Worm (Caenorhabditis elegans) whole organism, L1 larva: ENCODE measurements around the gene CD4.11.

Experiments
- C16A3.4 ChIP-seq: fragments of 150-350 bp; optimal IDR thresholded peaks from 2 replicates; lab custom pipeline; 2014; ENCODE audit warnings: missing biosample characterization, missing genetic modification characterization
- F16B12.6 ChIP-seq: fragments of 150-350 bp; optimal IDR thresholded peaks from 2 replicates; lab custom pipeline; 2014; ENCODE audit warnings: missing biosample characterization, missing genetic modification characterization
- aly-2 ChIP-seq: fragments of 150-350 bp; optimal IDR thresholded peaks from 2 replicates; lab custom pipeline; 2014; ENCODE audit warnings: missing biosample characterization, missing genetic modification characterization
- blmp-1 ChIP-seq: fragments of 150-350 bp; optimal IDR thresholded peaks from 2 replicates; lab custom pipeline; 2014; ENCODE audit warnings: missing biosample characterization, missing genetic modification characterization
- ceh-63 ChIP-seq: fragments of 200-800 bp; sonication (Bioruptor generic); optimal IDR thresholded peaks from 2 replicates; lab custom pipeline; 2018; ENCODE audit warnings: mild to moderate bottlenecking, missing genetic modification characterization, missing compliant biosample characterization
- ceh-8 ChIP-seq: fragments of 200-800 bp; sonication (Bioruptor generic); optimal IDR thresholded peaks from 2 replicates; lab custom pipeline; 2018; ENCODE audit warnings: mild to moderate bottlenecking, missing genetic modification characterization, moderate library complexity, missing compliant biosample characterization
- ceh-90 ChIP-seq: sonication (generic microtip); optimal IDR thresholded peaks from 2 replicates; lab custom pipeline; 2016; ENCODE audit warnings: missing genetic modification characterization, missing compliant biosample characterization
- dpl-1 ChIP-seq, 3 experiments: fragments of 150-350 bp in 2 of 3; sonication (generic microtip) in 1 of 3; optimal IDR thresholded peaks; 2 replicates each; lab custom pipeline; 2014 to 2017; ENCODE audit warnings: missing biosample characterization in 3 of 3, missing genetic modification characterization in 3 of 3, missing genetic modification reagents in 3 of 3
- dsc-1 ChIP-seq: sonication (generic microtip); optimal IDR thresholded peaks from 2 replicates; lab custom pipeline; 2016; ENCODE audit warnings: mild to moderate bottlenecking, missing genetic modification characterization, missing compliant biosample characterization
- egl-13 ChIP-seq: sonication (generic microtip); optimal IDR thresholded peaks from 2 replicates; lab custom pipeline; 2016; ENCODE audit warnings: missing genotype, missing genetic modification reagents, missing genetic modification characterization, missing compliant biosample characterization
- elt-2 ChIP-seq: sonication (generic microtip); optimal IDR thresholded peaks from 2 replicates; lab custom pipeline; 2016; ENCODE audit warnings: missing genetic modification characterization, mild to moderate bottlenecking, inconsistent platforms, missing compliant biosample characterization, missing genetic modification reagents
- elt-3 ChIP-seq, 6 experiments: fragments of 150-350 bp in 1 of 6; sonication (generic microtip); optimal IDR thresholded peaks; 2 replicates each; lab custom pipeline; 2017 to 2018; ENCODE audit warnings: missing biosample characterization in 6 of 6, missing genetic modification characterization in 6 of 6, inconsistent platforms in 1 of 6
- fkh-4 ChIP-seq: sonication (generic microtip); optimal IDR thresholded peaks from 2 replicates; lab custom pipeline; 2016; ENCODE audit warnings: missing compliant biosample characterization, missing genetic modification characterization, borderline replicate concordance
- grh-1 ChIP-seq: fragments of 200-800 bp; sonication (Bioruptor generic); IDR thresholded peaks from 2 replicates; pipeline ENCODE4 v1.3.6; 2022; ENCODE audit warnings: missing genetic modification reagents, missing genetic modification characterization, missing compliant biosample characterization
- hpl-2 ChIP-seq: fragments of 150-350 bp; optimal IDR thresholded peaks from 2 replicates; lab custom pipeline; 2014; ENCODE audit warnings: missing biosample characterization, missing genetic modification reagents, missing genetic modification characterization
- irx-1 ChIP-seq: sonication (generic microtip); optimal IDR thresholded peaks from 2 replicates; lab custom pipeline; 2016; ENCODE audit warnings: missing genetic modification characterization, missing compliant biosample characterization
- lin-13 ChIP-seq: fragments of 150-350 bp; optimal IDR thresholded peaks from 2 replicates; lab custom pipeline; 2014; ENCODE audit warnings: missing biosample characterization, missing genetic modification reagents, missing genetic modification characterization
- lin-14 ChIP-seq: fragments of 200-800 bp; sonication (Bioruptor generic); optimal IDR thresholded peaks from 2 replicates; lab custom pipeline; 2018; ENCODE audit warnings: mild to moderate bottlenecking, missing genetic modification characterization, moderate library complexity, missing compliant biosample characterization
- lin-35 ChIP-seq, 2 experiments: fragments of 150-350 bp; optimal IDR thresholded peaks; 2 replicates each; lab custom pipeline; 2014; ENCODE audit warnings: missing biosample characterization in 2 of 2, missing genetic modification characterization in 2 of 2, missing genetic modification reagents in 2 of 2
- lsy-2 ChIP-seq, 2 experiments: fragments of 150-350 bp; optimal IDR thresholded peaks; 2 replicates each; lab custom pipeline; 2014; ENCODE audit warnings: missing biosample characterization in 2 of 2, missing genetic modification characterization in 2 of 2
- mep-1 ChIP-seq: fragments of 150-350 bp; optimal IDR thresholded peaks from 2 replicates; lab custom pipeline; 2014; ENCODE audit warnings: missing biosample characterization, missing genetic modification characterization
- nhr-12 ChIP-seq: sonication (generic microtip); optimal IDR thresholded peaks from 2 replicates; lab custom pipeline; 2017; ENCODE audit warnings: missing biosample characterization, missing genetic modification characterization
- nhr-20 ChIP-seq: sonication (generic microtip); optimal IDR thresholded peaks from 2 replicates; lab custom pipeline; 2016; ENCODE audit warnings: mild to moderate bottlenecking, missing genetic modification characterization, missing compliant biosample characterization
- nhr-71 ChIP-seq: sonication (generic microtip); optimal IDR thresholded peaks from 2 replicates; lab custom pipeline; 2016; ENCODE audit warnings: mild to moderate bottlenecking, missing genetic modification characterization, moderate library complexity, missing compliant biosample characterization
- nhr-84 ChIP-seq: sonication (generic microtip); optimal IDR thresholded peaks from 2 replicates; lab custom pipeline; 2017; ENCODE audit warnings: missing biosample characterization, missing genetic modification characterization
- nhr-85 ChIP-seq: sonication (generic microtip); peaks from one replicate; lab custom pipeline; 2016; ENCODE audit warnings: missing genetic modification characterization, inconsistent platforms, missing compliant biosample characterization
- nhr-90 ChIP-seq: sonication (generic microtip); optimal IDR thresholded peaks from 2 replicates; lab custom pipeline; 2016; ENCODE audit warnings: mild to moderate bottlenecking, missing genetic modification characterization, missing compliant biosample characterization; ENCODE audit not compliant: poor library complexity
- pag-3 ChIP-seq: sonication (generic microtip); optimal IDR thresholded peaks from 2 replicates; lab custom pipeline; 2017; ENCODE audit warnings: missing genetic modification characterization, mild to moderate bottlenecking, missing compliant biosample characterization, antibody characterized with exemption, borderline replicate concordance; ENCODE audit not compliant: insufficient read depth
- pax-3 ChIP-seq: fragments of 200-800 bp; sonication (Bioruptor generic); optimal IDR thresholded peaks from 2 replicates; lab custom pipeline; 2018; ENCODE audit warnings: mild to moderate bottlenecking, missing genetic modification characterization, moderate library complexity, missing compliant biosample characterization
- pqm-1 ChIP-seq: sonication (generic microtip); optimal IDR thresholded peaks from 3 replicates; lab custom pipeline; 2017; ENCODE audit warnings: missing biosample characterization, missing genetic modification characterization
- snpc-4 ChIP-seq: fragments of 150-350 bp; optimal IDR thresholded peaks from 2 replicates; lab custom pipeline; 2014; ENCODE audit warnings: missing biosample characterization, missing genetic modification characterization
- sox-4 ChIP-seq: sonication (generic microtip); optimal IDR thresholded peaks from 2 replicates; lab custom pipeline; 2016; ENCODE audit warnings: missing genetic modification characterization, missing compliant biosample characterization
- sup-37 ChIP-seq: fragments of 200-800 bp; sonication (Bioruptor generic); optimal IDR thresholded peaks from 2 replicates; lab custom pipeline; 2018; ENCODE audit warnings: mild to moderate bottlenecking, missing genetic modification characterization, missing compliant biosample characterization
- tbx-2 ChIP-seq: sonication (generic microtip); optimal IDR thresholded peaks from 2 replicates; lab custom pipeline; 2016; ENCODE audit warnings: missing genetic modification characterization, missing compliant biosample characterization
- unc-62 ChIP-seq: fragments of 150-350 bp; optimal IDR thresholded peaks from 2 replicates; lab custom pipeline; 2014; ENCODE audit warnings: missing biosample characterization, missing genetic modification reagents, missing genetic modification characterization
- unc-86 ChIP-seq: sonication (generic microtip); optimal IDR thresholded peaks from 2 replicates; lab custom pipeline; 2016; ENCODE audit warnings: missing genetic modification characterization, missing compliant biosample characterization
- xbp-1 ChIP-seq: sonication (generic microtip); optimal IDR thresholded peaks from 2 replicates; lab custom pipeline; 2016; ENCODE audit warnings: missing genetic modification characterization, missing compliant biosample characterization
- zag-1 ChIP-seq: fragments of 150-350 bp; optimal IDR thresholded peaks from 2 replicates; lab custom pipeline; 2014; ENCODE audit warnings: missing biosample characterization, missing genetic modification characterization
- zip-4 ChIP-seq: fragments of 200-800 bp; sonication (Bioruptor generic); optimal IDR thresholded peaks from 2 replicates; lab custom pipeline; 2018; ENCODE audit warnings: mild to moderate bottlenecking, missing genetic modification characterization, moderate library complexity, missing compliant biosample characterization

Gene CD4.11

DNA sequence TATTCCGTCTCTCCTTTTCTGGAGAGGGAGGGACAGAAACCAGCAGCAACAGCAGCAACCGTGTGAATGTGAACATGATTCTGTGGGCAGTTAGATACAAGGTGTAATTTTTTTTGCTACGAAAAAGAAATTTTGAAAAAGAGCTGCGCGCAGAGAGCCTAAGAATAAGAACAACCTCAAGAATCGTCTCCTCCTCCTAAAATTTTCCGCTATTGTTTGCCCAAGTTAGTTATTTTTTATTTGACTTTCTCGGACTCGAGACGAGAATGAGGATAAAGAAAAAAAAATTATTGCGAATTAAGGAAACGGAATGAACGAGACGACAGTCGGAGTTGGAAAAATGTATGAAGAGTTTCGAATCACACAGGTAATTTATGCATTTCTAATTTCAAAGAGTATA lies 26.3 kb upstream of the CD4.11 start, which contains the start of gene glb-5:
Gene glb-5, plus strand, starts transcription at position 301 of the 400 bp plus-strand sequence.
- TF ChIP-seq nhr-71 (tag; lab: Kevin White, UChicago) (no peak), sox-4 (no peak), fkh-4 (tag; lab: Kevin White, UChicago) (no peak), nhr-85 (tag; lab: Kevin White, UChicago) (no peak), pax-3 (tag; lab: Kevin White, UChicago) (no peak), zag-1 (no peak), ceh-90 (tag; lab: Kevin White, UChicago) (no peak), ceh-63 (no peak), nhr-20 (tag; lab: Kevin White, UChicago) (no peak), egl-13 (tag; lab: Kevin White, UChicago) (no peak), mep-1 (tag; lab: Kevin White, UChicago) (no peak), xbp-1 (tag; lab: Kevin White, UChicago) (no peak), hpl-2 (GFP tag; lab: Kevin White, UChicago) (no peak), nhr-90 (tag; lab: Kevin White, UChicago) (no peak), lin-13 (no peak)

DNA sequence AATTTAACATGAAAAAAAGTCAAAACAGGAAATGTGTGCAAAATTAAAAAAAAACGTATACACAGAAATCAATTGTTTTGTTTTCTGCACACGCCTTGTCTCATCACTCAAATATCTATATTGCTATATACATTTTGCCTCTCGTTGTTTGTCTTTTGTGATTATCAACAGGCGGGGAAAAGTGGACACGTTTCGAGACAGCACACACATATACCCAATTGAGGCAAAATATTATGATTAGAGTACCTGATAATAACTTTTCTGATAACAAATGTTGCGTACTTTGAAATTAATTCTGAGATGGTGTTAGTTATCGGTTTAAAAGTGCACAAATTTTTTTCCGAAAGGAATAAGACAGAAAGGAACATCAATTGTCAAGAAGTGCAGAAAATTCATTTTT lies 25.1 kb upstream of the CD4.11 start:
- TF ChIP-seq elt-2 (tag; lab: Kevin White, UChicago) (peak; percentile 88), unc-62 (GFP tag; lab: Kevin White, UChicago) (no peak), irx-1 (tag; lab: Kevin White, UChicago) (no peak), dsc-1 (no peak), pqm-1 (tag; lab: Kevin White, UChicago) (peak; percentile 77), nhr-90 (tag; lab: Kevin White, UChicago) (peak; percentile 21), lin-14 (GFP tag; lab: Kevin White, UChicago) (peak; percentile 26), aly-2 (tag; lab: Kevin White, UChicago) (no peak), nhr-12 (tag; lab: Kevin White, UChicago) (no peak), pax-3 (tag; lab: Kevin White, UChicago) (no peak), fkh-4 (tag; lab: Kevin White, UChicago) (no peak), grh-1 (GFP tag; lab: Robert Waterston, UW) (no peak), lin-35 (GFP tag; optimal IDR thresholded peaks at IDR 0.05; lab: Kevin White, UChicago) (peak in 1 of 2 experiments; percentile 31), C16A3.4 (tag; lab: Kevin White, UChicago) (no peak), xbp-1 (tag; lab: Kevin White, UChicago) (no peak), zag-1 (no peak)
- TF ChIP-seq, all 84 proteins: peak for 5

DNA sequence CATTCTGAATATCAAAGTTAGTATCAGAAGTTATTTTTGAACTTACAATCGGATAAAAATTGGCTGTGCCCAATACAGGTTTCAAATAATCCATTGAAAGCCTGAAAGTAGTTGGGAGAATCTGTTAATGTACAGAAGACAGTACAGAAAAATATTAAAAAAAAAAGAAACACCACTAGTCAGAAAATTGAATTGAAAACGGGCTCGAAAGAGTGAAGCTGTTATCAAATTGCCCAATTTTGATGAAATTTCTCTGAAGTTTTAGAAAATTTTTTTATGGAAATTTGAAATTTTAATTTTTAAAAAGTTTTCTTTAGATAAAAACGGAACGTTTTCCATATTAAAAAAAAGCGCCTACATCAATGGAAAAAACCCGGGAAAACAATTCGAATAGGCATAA lies 17.8 kb upstream of the CD4.11 start, which contains the start of gene C18C4.7:
Gene C18C4.7, minus strand, starts transcription at position 101 of the 400 bp plus-strand sequence.
- no peak for TF ChIP-seq zip-4
- no peak for TF ChIP-seq xbp-1 (tag; lab: Kevin White, UChicago)
- TF ChIP-seq tbx-2: no peak
- no peak for TF ChIP-seq dpl-1 (GFP tag; optimal IDR thresholded peaks at IDR 0.05; lab: Kevin White, UChicago)
- no peak for TF ChIP-seq lsy-2 (tag; optimal IDR thresholded peaks at IDR 0.05; lab: Kevin White, UChicago)
- no peak for TF ChIP-seq unc-86 (tag; lab: Kevin White, UChicago)
- TF ChIP-seq fkh-4 (tag; lab: Kevin White, UChicago): no peak
- no peak for TF ChIP-seq snpc-4
- TF ChIP-seq dsc-1: no peak
- no peak for TF ChIP-seq sox-4
- TF ChIP-seq ceh-8 (GFP tag; lab: Kevin White, UChicago): no peak
- no peak for TF ChIP-seq blmp-1
- TF ChIP-seq pqm-1 (tag; lab: Kevin White, UChicago): no peak
- no peak for TF ChIP-seq sup-37 (GFP tag; lab: Kevin White, UChicago)
- no peak for TF ChIP-seq pag-3 (tag; lab: Kevin White, UChicago)
- TF ChIP-seq nhr-84 (tag; lab: Kevin White, UChicago): no peak
- TF ChIP-seq F16B12.6 (tag; lab: Kevin White, UChicago): no peak
- TF ChIP-seq elt-3 (tag; optimal IDR thresholded peaks at IDR 0.05; lab: Kevin White, UChicago): no peak
